Fruit fly (Drosophila melanogaster) S2 (cell line): ENCODE measurements around the gene Orp8.

Experiments used
- CG8478 ChIP-seq: fragments of >200 bp; optimal IDR thresholded peaks from 2 replicates; lab custom pipeline; 2018
- CTCF ChIP-seq, 2 experiments: fragments of >200 bp; optimal IDR thresholded peaks; 2 replicates each; lab custom pipeline; 2018

- no peak for TF ChIP-seq CTCF (optimal IDR thresholded peaks at IDR 0.05; lab: Kevin White, UChicago)
- no peak for TF ChIP-seq CG8478
Observed at dm6 chr3R:20293661-20294060, 15.5 kb upstream of the Orp8 start.
